Worm (Caenorhabditis elegans): ENCODE results near the gene ptl-1.

ce11 chrIII:764884-765283 lies at the start of gene ptl-1:
- no peak for TF ChIP-seq fkh-10 (GFP tag; optimal IDR thresholded peaks at IDR 0.05)
- no peak for TF ChIP-seq ztf-16 (tag; optimal IDR thresholded peaks at IDR 0.05)
- TF ChIP-seq pag-3 (tag; optimal IDR thresholded peaks at IDR 0.05; ENCODE audit: borderline replicate concordance): no peak
- no peak for TF ChIP-seq ceh-48 (tag; optimal IDR thresholded peaks at IDR 0.05)
- TF ChIP-seq rnt-1 (tag; optimal IDR thresholded peaks at IDR 0.05): no peak
- TF ChIP-seq ahr-1 (tag; optimal IDR thresholded peaks at IDR 0.05): no peak
- TF ChIP-seq ama-1 (optimal IDR thresholded peaks at IDR 0.05): no peak
- no peak for TF ChIP-seq hlh-30 (tag; optimal IDR thresholded peaks at IDR 0.05; ENCODE audit: insufficient read depth)
- no peak for TF ChIP-seq sox-4 (tag; optimal IDR thresholded peaks at IDR 0.05)
- TF ChIP-seq ceh-19 (GFP tag; optimal IDR thresholded peaks at IDR 0.05): no peak
- no peak for TF ChIP-seq ceh-34 (tag; optimal IDR thresholded peaks at IDR 0.05)
- no peak for TF ChIP-seq madf-2 (tag; optimal IDR thresholded peaks at IDR 0.05)
